Worm (Caenorhabditis elegans): Measurements from ENCODE around the gene F48B9.3.

ce11 chrX:2219453-2219852 lies 54.6 kb downstream of the F48B9.3 start:
- TF ChIP-seq elt-1 (tag; optimal IDR thresholded peaks at IDR 0.05; ENCODE audit: borderline replicate concordance, insufficient read depth) = no peak
- TF ChIP-seq nhr-237 (tag; optimal IDR thresholded peaks at IDR 0.05) = no peak
- no peak for TF ChIP-seq mep-1 (tag; optimal IDR thresholded peaks at IDR 0.05)
- TF ChIP-seq sem-2 (GFP tag; optimal IDR thresholded peaks at IDR 0.05) = no peak
- no peak for TF ChIP-seq unc-62 (GFP tag; optimal IDR thresholded peaks at IDR 0.05)
- no peak for TF ChIP-seq nhr-12 (tag; optimal IDR thresholded peaks at IDR 0.05)
- TF ChIP-seq lsy-2 (tag; optimal IDR thresholded peaks at IDR 0.05) = no peak
- TF ChIP-seq lin-13 (tag; optimal IDR thresholded peaks at IDR 0.05) = no peak
- no peak for TF ChIP-seq nhr-28 (tag; optimal IDR thresholded peaks at IDR 0.05)
- TF ChIP-seq ceh-43 (GFP tag; optimal IDR thresholded peaks at IDR 0.05) = no peak
